Fruit fly (Drosophila melanogaster): ENCODE measurements around the gene CG32221.

DNA sequence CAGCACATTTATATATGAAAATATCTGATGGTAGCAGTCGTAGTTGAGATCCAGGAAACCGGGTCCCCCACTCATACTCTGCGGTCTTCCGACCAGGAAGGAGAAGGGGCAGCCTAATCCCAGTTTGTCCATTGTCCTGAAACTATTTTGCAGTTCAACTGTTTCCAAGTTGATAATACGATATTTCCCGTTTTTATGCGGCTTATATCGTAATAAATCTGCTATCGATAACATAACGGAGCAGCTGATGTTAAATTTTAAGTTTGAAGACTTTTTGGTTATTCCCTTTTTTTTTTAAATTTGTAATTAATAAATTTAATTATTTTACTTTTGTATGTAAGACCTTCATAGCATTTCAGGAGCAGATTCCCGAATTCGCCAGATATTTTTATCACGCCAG is 33.4 kb upstream of the CG32221 start, which contains the start of gene CG14102:
- no peak for TF ChIP-seq kay (GFP tag; optimal IDR thresholded peaks at IDR 0.05)
- TF ChIP-seq psq (GFP tag; optimal IDR thresholded peaks at IDR 0.05): no peak
- no peak for TF ChIP-seq Abd-B (GFP tag; optimal IDR thresholded peaks at IDR 0.05)
- no peak for TF ChIP-seq pan (optimal IDR thresholded peaks at IDR 0.05)
- TF ChIP-seq pan (GFP tag; optimal IDR thresholded peaks at IDR 0.05 in 1 of 2, IDR thresholded peaks at IDR 0.05 in 1 of 2): no peak
- TF ChIP-seq Dad (GFP tag; optimal IDR thresholded peaks at IDR 0.05): no peak
- no peak for TF ChIP-seq CG8478 (optimal IDR thresholded peaks at IDR 0.05)
